Fruit fly (Drosophila melanogaster): ENCODE measurements around the gene Ddrgk1.

Gene Ddrgk1

dm6 chr3R:21190797-21191401 is 24.0 kb upstream of the Ddrgk1 start (continued):
- peak; percentile 1 to 26 for TF ChIP-seq ss (GFP tag; optimal IDR thresholded peaks at IDR 0.05)
- 0 out of 2 replicates have a peak, but pooled peaks have one; percentile 22 for TF ChIP-seq CG15336 (GFP tag; IDR thresholded peaks at IDR 0.05)
- TF ChIP-seq Blimp-1 (GFP tag; optimal IDR thresholded peaks at IDR 0.05): no peak
- peak; percentile 58 for TF ChIP-seq vri (GFP tag; optimal IDR thresholded peaks at IDR 0.05)
- TF ChIP-seq Eip78C (GFP tag): no peak
- no peak for TF ChIP-seq Met (GFP tag; optimal IDR thresholded peaks at IDR 0.05)
- TF ChIP-seq CG8319 (GFP tag; optimal IDR thresholded peaks at IDR 0.05): no peak
- no peak for TF ChIP-seq achi (GFP tag; optimal IDR thresholded peaks at IDR 0.05)
- TF ChIP-seq Smox (GFP tag; optimal IDR thresholded peaks at IDR 0.05): no peak

- TF ChIP-seq CG8319 (GFP tag; optimal IDR thresholded peaks at IDR 0.05) (no peak), cyc (GFP tag; optimal IDR thresholded peaks at IDR 0.05) (no peak), achi (GFP tag; optimal IDR thresholded peaks at IDR 0.05) (peak; percentile 5), CG8119 (GFP tag; IDR thresholded peaks at IDR 0.05) (no peak), CG31627 (GFP tag; optimal IDR thresholded peaks at IDR 0.05) (no peak), Blimp-1 (GFP tag; optimal IDR thresholded peaks at IDR 0.05) (no peak), CG1621 (tag; optimal IDR thresholded peaks at IDR 0.05) (no peak), esn (GFP tag; optimal IDR thresholded peaks at IDR 0.05) (no peak), Eip93F (GFP tag; optimal IDR thresholded peaks at IDR 0.05) (no peak), CG6808 (GFP tag; optimal IDR thresholded peaks at IDR 0.05) (peak; percentile 44), Sox102F (GFP tag; optimal IDR thresholded peaks at IDR 0.05) (no peak), Hr38 (GFP tag; optimal IDR thresholded peaks at IDR 0.05) (no peak), CG8632 (GFP tag; optimal IDR thresholded peaks at IDR 0.05) (no peak), CG3032 (tag; optimal IDR thresholded peaks at IDR 0.05) (peak; percentile 44), CG6163 (GFP tag; IDR thresholded peaks at IDR 0.05) (no peak), eg (GFP tag; IDR thresholded peaks at IDR 0.05) (0 out of 3 replicates have a peak, but pooled peaks have one; percentile 10), CG34406 (GFP tag; optimal IDR thresholded peaks at IDR 0.05) (no peak), Eip78C (GFP tag) (peak; percentile 81), Sox14 (GFP tag; optimal IDR thresholded peaks at IDR 0.05) (no peak), CG16779 (tag; optimal IDR thresholded peaks at IDR 0.05) (no peak), lz (GFP tag; optimal IDR thresholded peaks at IDR 0.05) (no peak), spab (GFP tag; optimal IDR thresholded peaks at IDR 0.05) (peak; percentile 2), dsx (GFP tag; optimal IDR thresholded peaks at IDR 0.05; ENCODE audit: poor library complexity, severe bottlenecking) (no peak), CG6854 (GFP tag; optimal IDR thresholded peaks at IDR 0.05) (no peak), CG3919 (GFP tag; optimal IDR thresholded peaks at IDR 0.05) (peak; percentile 18), Met (GFP tag; optimal IDR thresholded peaks at IDR 0.05) (no peak), OdsH (GFP tag; optimal IDR thresholded peaks at IDR 0.05) (peak; percentile 6), dac (GFP tag; optimal IDR thresholded peaks at IDR 0.05) (no peak), CG6276 (GFP tag; optimal IDR thresholded peaks at IDR 0.05) (no peak), svp (GFP tag) (no peak), Ets96B (tag; optimal IDR thresholded peaks at IDR 0.05) (peak; percentile 31), Lpt (GFP tag; optimal IDR thresholded peaks at IDR 0.05) (no peak), ss (GFP tag; optimal IDR thresholded peaks at IDR 0.05) (peak in 1 of 2 experiments; percentile 61), vri (GFP tag; optimal IDR thresholded peaks at IDR 0.05) (no peak), pdm3 (GFP tag; optimal IDR thresholded peaks at IDR 0.05) (peak; percentile 15), fd85E (GFP tag; optimal IDR thresholded peaks at IDR 0.05) (no peak), CG6792 (GFP tag; optimal IDR thresholded peaks at IDR 0.05) (no peak), CG11902 (GFP tag; optimal IDR thresholded peaks at IDR 0.05) (no peak), CG15336 (GFP tag; IDR thresholded peaks at IDR 0.05) (no peak), fkh (GFP tag; optimal IDR thresholded peaks at IDR 0.05) (no peak), Gug (GFP tag; IDR thresholded peaks at IDR 0.05) (no peak), Ets21C (GFP tag; optimal IDR thresholded peaks at IDR 0.05) (no peak), salr (GFP tag; optimal IDR thresholded peaks at IDR 0.05) (peak in 1 of 2 experiments; percentile 3), net (GFP tag; optimal IDR thresholded peaks at IDR 0.05) (no peak), Smox (GFP tag; optimal IDR thresholded peaks at IDR 0.05) (no peak), CG11294 (GFP tag; IDR thresholded peaks at IDR 0.05) (no peak), CG7368 (GFP tag; optimal IDR thresholded peaks at IDR 0.05) (no peak), acj6 (GFP tag; optimal IDR thresholded peaks at IDR 0.05) (no peak)
These were observed 22.6 kb upstream of the Ddrgk1 start for dm6 chr3R:21192267-21192666.

Data from whole organism, prepupa.